Worm (Caenorhabditis elegans): ENCODE measurements around the gene his-5.

The his-5 gene

DNA sequence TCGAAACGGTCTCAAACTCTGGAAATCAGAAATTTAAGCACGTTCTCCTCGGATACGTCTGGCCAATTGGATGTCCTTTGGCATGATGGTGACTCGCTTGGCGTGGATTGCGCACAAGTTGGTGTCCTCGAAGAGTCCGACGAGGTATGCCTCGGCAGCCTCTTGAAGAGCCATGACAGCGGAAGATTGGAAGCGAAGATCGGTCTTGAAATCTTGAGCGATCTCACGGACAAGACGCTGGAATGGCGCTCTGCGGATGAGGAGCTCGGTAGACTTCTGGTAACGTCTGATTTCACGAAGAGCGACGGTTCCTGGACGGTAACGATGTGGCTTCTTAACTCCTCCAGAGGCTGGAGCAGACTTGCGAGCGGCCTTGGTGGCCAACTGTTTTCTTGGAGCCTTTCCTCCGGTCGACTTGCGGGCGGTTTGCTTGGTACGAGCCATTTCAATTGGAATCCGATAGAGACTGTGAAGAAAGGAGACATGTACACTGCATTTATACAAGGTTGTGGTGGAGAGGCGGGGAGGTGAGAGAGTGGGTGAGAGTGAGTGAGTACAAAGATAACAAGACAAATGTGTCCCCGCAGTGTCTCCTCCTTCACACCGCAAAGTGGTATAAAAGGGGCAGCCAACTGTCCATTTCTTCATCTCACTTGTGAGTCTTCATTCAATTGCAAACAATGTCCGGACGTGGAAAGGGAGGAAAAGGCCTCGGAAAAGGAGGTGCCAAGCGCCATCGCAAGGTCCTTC, at the start of gene his-5, which contains the start of gene his-6:
TSS of gene his-5 (plus strand) at position 681 of the 750 bp plus-strand sequence.
TSS of gene his-6 (minus strand) at position 444 of the 750 bp plus-strand sequence.
- TF ChIP-seq nhr-71 (tag; optimal IDR thresholded peaks at IDR 0.05): peak; percentile 50
- peak; percentile 23 for TF ChIP-seq rnt-1 (tag; optimal IDR thresholded peaks at IDR 0.05)
- TF ChIP-seq nhr-20 (tag; optimal IDR thresholded peaks at IDR 0.05): peak; percentile 43
- peak; percentile 41 for TF ChIP-seq snu-23 (GFP tag; optimal IDR thresholded peaks at IDR 0.05)
- TF ChIP-seq nhr-90 (tag; optimal IDR thresholded peaks at IDR 0.05; ENCODE audit: poor library complexity): peak; percentile 30
- peak; percentile 44 for TF ChIP-seq nhr-47 (tag; optimal IDR thresholded peaks at IDR 0.05)
- TF ChIP-seq isw-1 (GFP tag; IDR thresholded peaks at IDR 0.05): peak; percentile 24; the same call in 1 of the 2 replicates
- peak; percentile 66 for TF ChIP-seq nhr-19 (GFP tag; conservative IDR thresholded peaks at IDR 0.05)
- TF ChIP-seq efl-3 (GFP tag; optimal IDR thresholded peaks at IDR 0.05): peak; percentile 17
- TF ChIP-seq ceh-88 (GFP tag; IDR thresholded peaks at IDR 0.05): peak; percentile 8; the same call in 1 of the 2 replicates
- TF ChIP-seq swsn-7 (tag; optimal IDR thresholded peaks at IDR 0.05): peak; percentile 62
- TF ChIP-seq lin-14 (GFP tag; optimal IDR thresholded peaks at IDR 0.05): peak; percentile 80
- peak; percentile 88 for TF ChIP-seq grh-1 (GFP tag; IDR thresholded peaks at IDR 0.05)
- peak in 1 of 2 experiments; percentile 60 for TF ChIP-seq ztf-11 (tag; optimal IDR thresholded peaks at IDR 0.05)
- peak; percentile 76 for TF ChIP-seq nhr-85 (tag)

DNA sequence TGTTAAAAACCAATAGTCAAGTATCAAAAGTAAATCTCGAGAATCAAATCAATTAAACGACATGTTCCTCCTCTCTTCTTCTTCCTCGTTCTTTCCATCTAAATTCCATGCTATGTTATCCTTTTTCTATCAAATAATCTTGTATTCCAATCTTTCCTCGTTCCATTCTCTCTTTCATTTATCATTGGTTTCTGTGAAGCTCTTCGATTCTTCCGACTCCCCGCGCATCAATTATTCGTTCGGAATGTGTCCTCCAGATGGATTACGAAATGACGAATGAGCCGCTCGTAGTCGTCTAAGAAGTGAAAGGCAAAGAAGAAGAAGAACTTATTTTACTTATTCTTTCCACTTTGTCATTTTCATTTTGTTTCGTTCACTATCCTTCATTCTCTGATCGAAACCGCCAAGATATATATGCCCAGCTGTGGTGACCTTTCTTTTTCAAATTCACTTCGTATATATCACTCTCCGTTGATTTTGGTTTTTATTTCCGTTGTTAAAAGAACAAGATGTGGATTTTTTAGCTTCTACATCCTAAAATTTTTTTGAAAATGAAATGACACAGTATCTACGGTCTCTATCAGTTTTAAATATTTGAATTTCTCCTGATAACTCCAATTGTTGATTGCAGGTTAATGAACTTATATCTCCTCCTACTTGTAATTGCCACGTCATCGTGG, 40.6 kb upstream of the his-5 start, which contains the start of gene pxn-1:
TSS of gene pxn-1 (plus strand) at position 630 of the 680 bp plus-strand sequence.
- TF ChIP-seq blmp-1 (tag; optimal IDR thresholded peaks at IDR 0.05) (peak; percentile 53), lin-35 (GFP tag; optimal IDR thresholded peaks at IDR 0.05) (no peak)

DNA sequence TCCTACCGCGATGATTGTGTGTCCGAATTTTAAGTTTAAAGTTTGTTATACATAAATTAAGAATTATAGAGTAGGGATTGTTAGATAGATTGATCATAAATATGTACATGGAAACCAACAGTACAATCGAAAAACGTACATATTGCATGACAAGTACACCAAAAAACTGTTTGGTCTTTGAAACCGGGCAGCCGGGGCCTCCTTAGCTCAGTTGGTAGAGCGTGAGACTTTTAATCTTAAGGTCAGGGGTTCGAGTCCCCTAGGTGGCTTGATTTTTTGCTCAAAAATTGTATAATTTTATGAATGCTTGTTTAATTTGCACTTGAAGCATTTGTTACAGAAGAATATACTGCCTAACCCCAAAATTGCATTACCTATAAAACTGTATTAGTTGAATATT, 39.9 kb upstream of the his-5 start:
- TF ChIP-seq nhr-20 (tag; optimal IDR thresholded peaks at IDR 0.05): no peak

DNA sequence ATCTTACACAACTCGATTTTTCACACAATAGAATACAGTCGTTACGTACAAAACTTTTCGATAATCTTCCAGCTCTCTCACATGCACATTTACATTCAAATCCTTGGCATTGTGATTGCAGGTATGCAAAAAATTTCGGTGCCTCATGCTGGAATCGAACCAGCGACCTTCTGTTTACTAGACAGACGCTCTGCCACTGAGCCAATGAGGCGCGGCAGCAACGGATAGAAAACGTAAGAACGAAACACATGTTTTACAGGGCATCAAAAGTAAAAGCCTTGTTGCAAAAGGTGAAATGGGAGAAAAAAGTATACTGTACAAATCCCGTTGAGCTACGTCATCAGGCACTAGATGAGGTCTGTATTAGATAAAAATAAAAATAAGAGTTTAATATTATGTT, 39.0 kb upstream of the his-5 start:
- TF ChIP-seq snu-23 (GFP tag; optimal IDR thresholded peaks at IDR 0.05) (peak; percentile 3), isw-1 (GFP tag; IDR thresholded peaks at IDR 0.05) (no peak), nhr-77 (tag; optimal IDR thresholded peaks at IDR 0.05) (no peak), grh-1 (GFP tag; IDR thresholded peaks at IDR 0.05) (no peak), irx-1 (tag; optimal IDR thresholded peaks at IDR 0.05) (no peak), zag-1 (tag; optimal IDR thresholded peaks at IDR 0.05) (no peak), rnt-1 (tag; optimal IDR thresholded peaks at IDR 0.05) (peak; percentile 29), mab-9 (GFP tag; IDR thresholded peaks at IDR 0.05) (no peak), fkh-8 (tag; optimal IDR thresholded peaks at IDR 0.05) (no peak), fkh-10 (GFP tag; optimal IDR thresholded peaks at IDR 0.05) (no peak), unc-86 (tag; optimal IDR thresholded peaks at IDR 0.05) (no peak), pag-3 (tag; optimal IDR thresholded peaks at IDR 0.05; ENCODE audit: borderline replicate concordance, insufficient read depth) (no peak), ceh-90 (tag; optimal IDR thresholded peaks at IDR 0.05) (no peak), unc-62 (GFP tag; optimal IDR thresholded peaks at IDR 0.05) (no peak), nhr-11 (tag; optimal IDR thresholded peaks at IDR 0.05) (no peak), ceh-82 (tag; optimal IDR thresholded peaks at IDR 0.05) (no peak), lin-35 (GFP tag; optimal IDR thresholded peaks at IDR 0.05) (peak in 1 of 2 experiments; percentile 29)

DNA sequence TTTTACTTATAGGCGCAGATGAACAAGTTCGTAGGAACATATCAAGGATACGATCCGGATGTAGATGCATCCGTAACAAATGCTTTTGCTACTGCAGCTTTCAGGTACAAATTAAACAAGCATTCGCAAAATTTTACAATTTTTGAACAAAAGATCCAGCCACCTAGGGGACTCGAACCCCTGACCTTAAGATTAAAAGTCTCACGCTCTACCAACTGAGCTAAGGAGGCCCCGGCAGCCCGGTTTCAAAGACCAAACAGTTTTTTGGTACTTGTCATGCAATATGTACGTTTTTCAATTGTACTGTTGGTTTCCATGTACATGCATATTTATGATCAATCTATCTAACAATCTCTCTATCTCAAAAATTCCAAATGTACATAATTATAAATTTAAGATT, 35.6 kb upstream of the his-5 start:
- TF ChIP-seq unc-86 (tag; optimal IDR thresholded peaks at IDR 0.05) (no peak), ceh-63 (GFP tag; optimal IDR thresholded peaks at IDR 0.05) (no peak), egl-13 (tag; optimal IDR thresholded peaks at IDR 0.05) (no peak), pqm-1 (tag; optimal IDR thresholded peaks at IDR 0.05) (no peak), fkh-4 (tag; optimal IDR thresholded peaks at IDR 0.05; ENCODE audit: borderline replicate concordance) (no peak), nhr-28 (tag; optimal IDR thresholded peaks at IDR 0.05) (no peak), xbp-1 (tag; optimal IDR thresholded peaks at IDR 0.05) (no peak), swsn-7 (tag; optimal IDR thresholded peaks at IDR 0.05) (no peak), jun-1 (tag; optimal IDR thresholded peaks at IDR 0.05) (no peak), fos-1 (tag; optimal IDR thresholded peaks at IDR 0.05) (no peak), mef-2 (tag; optimal IDR thresholded peaks at IDR 0.05) (no peak)

Measured in whole organism, L1 larva.